Worm (Caenorhabditis elegans): ENCODE results near the gene C44B11.4.

- TF ChIP-seq elt-2 (tag; optimal IDR thresholded peaks at IDR 0.05) (no peak), mep-1 (tag; optimal IDR thresholded peaks at IDR 0.05) (no peak)
These were observed 47.6 kb upstream of the C44B11.4 start, which contains the start of gene R148.8 for ce11 chrIII:3191195-3191594.
